Worm (Caenorhabditis elegans): Measurements from ENCODE around the gene Y59H11AM.4.

Y59H11AM.4 gene

ce11 chrIV:8527598-8528012, 42.5 kb downstream of the Y59H11AM.4 start (continued):
- peak; percentile 96 for TF ChIP-seq php-3 (GFP tag; IDR thresholded peaks at IDR 0.05)
- TF ChIP-seq nhr-237 (tag; optimal IDR thresholded peaks at IDR 0.05), result no peak
- TF ChIP-seq ztf-7 (tag; optimal IDR thresholded peaks at IDR 0.05), result peak; percentile 70
- peak; percentile 7 for TF ChIP-seq duxl-1 (tag; optimal IDR thresholded peaks at IDR 0.05; ENCODE audit: poor library complexity)
- no peak for TF ChIP-seq unc-130 (GFP tag; optimal IDR thresholded peaks at IDR 0.05)
- peak; percentile 99 for TF ChIP-seq dve-1 (tag; optimal IDR thresholded peaks at IDR 0.05; ENCODE audit: insufficient read depth)
- 0 out of 2 replicates have a peak, but pooled peaks have one; percentile 73 for TF ChIP-seq nhr-41 (GFP tag; IDR thresholded peaks at IDR 0.05)
- no peak for TF ChIP-seq Y48G9A.11 (GFP tag; IDR thresholded peaks at IDR 0.05)
- TF ChIP-seq arid-1 (GFP tag; conservative IDR thresholded peaks at IDR 0.05), result 0 out of 2 replicates have a peak, but pooled peaks have one; percentile 27
- no peak for TF ChIP-seq Y5F2A.4 (GFP tag; optimal IDR thresholded peaks at IDR 0.05)
- TF ChIP-seq daf-8 (GFP tag; IDR thresholded peaks at IDR 0.05), result no peak
- TF ChIP-seq jun-1 (tag; optimal IDR thresholded peaks at IDR 0.05), result peak; percentile 89
- TF ChIP-seq lim-7 (GFP tag; IDR thresholded peaks at IDR 0.05), result no peak
- peak; percentile 81 for TF ChIP-seq mep-1 (tag; optimal IDR thresholded peaks at IDR 0.05)
- no peak for TF ChIP-seq aly-2 (tag; optimal IDR thresholded peaks at IDR 0.05)
- peak; percentile 94 for TF ChIP-seq nhr-77 (tag; optimal IDR thresholded peaks at IDR 0.05)
- TF ChIP-seq hlh-30 (tag; optimal IDR thresholded peaks at IDR 0.05; ENCODE audit: insufficient read depth), result peak; percentile 98
- no peak for TF ChIP-seq F49E8.2 (tag; optimal IDR thresholded peaks at IDR 0.05; ENCODE audit: borderline replicate concordance)
- no peak for TF ChIP-seq F10B5.3 (tag; optimal IDR thresholded peaks at IDR 0.05)
- TF ChIP-seq sdz-12 (GFP tag; optimal IDR thresholded peaks at IDR 0.05), result no peak
- peak; percentile 75 for TF ChIP-seq nhr-6 (tag; optimal IDR thresholded peaks at IDR 0.05)
- TF ChIP-seq F44E2.7 (GFP tag; IDR thresholded peaks at IDR 0.05), result no peak
- TF ChIP-seq snpc-1.2 (GFP tag; IDR thresholded peaks at IDR 0.05), result no peak
- TF ChIP-seq unc-39 (tag; optimal IDR thresholded peaks at IDR 0.05), result no peak
- TF ChIP-seq mxl-2 (GFP tag; conservative IDR thresholded peaks at IDR 0.05), result peak; percentile 84
- TF ChIP-seq fos-1 (tag; optimal IDR thresholded peaks at IDR 0.05), result no peak
- TF ChIP-seq lin-38 (GFP tag; IDR thresholded peaks at IDR 0.05), result peak; percentile 34; the same call in 1 of the 2 replicates
- TF ChIP-seq lin-15B (tag; optimal IDR thresholded peaks at IDR 0.05), result no peak
- TF ChIP-seq daf-19 (GFP tag; conservative IDR thresholded peaks at IDR 0.05), result no peak
- TF ChIP-seq tra-1 (GFP tag; IDR thresholded peaks at IDR 0.05), result peak; percentile 96
- TF ChIP-seq hif-1 (tag; optimal IDR thresholded peaks at IDR 0.05), result peak; percentile 80 to 91
- TF ChIP-seq nhr-102 (tag; optimal IDR thresholded peaks at IDR 0.05), result peak; percentile 97
- TF ChIP-seq ceh-20 (GFP tag; IDR thresholded peaks at IDR 0.05), result peak; percentile 87
- no peak for TF ChIP-seq nhr-111 (GFP tag; optimal IDR thresholded peaks at IDR 0.05)
- TF ChIP-seq F37D6.2 (tag; optimal IDR thresholded peaks at IDR 0.05), result no peak
- TF ChIP-seq ZK337.2 (GFP tag; IDR thresholded peaks at IDR 0.05), result no peak
- TF ChIP-seq ceh-62 (tag; optimal IDR thresholded peaks at IDR 0.05), result no peak
- peak; percentile 99 for TF ChIP-seq nhr-48 (tag; optimal IDR thresholded peaks at IDR 0.05)
- TF ChIP-seq zip-11 (GFP tag; IDR thresholded peaks at IDR 0.05), result no peak
- no peak for TF ChIP-seq daf-12 (tag; optimal IDR thresholded peaks at IDR 0.05)
- no peak for TF ChIP-seq lin-29 (GFP tag; IDR thresholded peaks at IDR 0.05)
- TF ChIP-seq rbr-2 (tag; optimal IDR thresholded peaks at IDR 0.05), result peak; percentile 34
- TF ChIP-seq ceh-28 (tag; optimal IDR thresholded peaks at IDR 0.05), result no peak
- no peak for TF ChIP-seq ceh-32 (tag; optimal IDR thresholded peaks at IDR 0.05; ENCODE audit: poor library complexity)
- TF ChIP-seq spr-3 (GFP tag; optimal IDR thresholded peaks at IDR 0.05), result no peak
- no peak for TF ChIP-seq D1046.2 (GFP tag; IDR thresholded peaks at IDR 0.05)
- peak; percentile 99 for TF ChIP-seq nhr-28 (tag; optimal IDR thresholded peaks at IDR 0.05)
- no peak for TF ChIP-seq vab-7 (GFP tag; IDR thresholded peaks at IDR 0.05)
- TF ChIP-seq daf-16 (GFP tag; optimal IDR thresholded peaks at IDR 0.05), result peak; percentile 97 to 99
- TF ChIP-seq daf-16 (tag; optimal IDR thresholded peaks at IDR 0.05), result peak; percentile 98
- TF ChIP-seq zag-1 (tag; optimal IDR thresholded peaks at IDR 0.05), result no peak
- TF ChIP-seq hlh-11 (tag; optimal IDR thresholded peaks at IDR 0.05), result peak; percentile 100
